Worm (Caenorhabditis elegans): Measurements from ENCODE around the gene C03H5.9.

C03H5.9 gene

DNA sequence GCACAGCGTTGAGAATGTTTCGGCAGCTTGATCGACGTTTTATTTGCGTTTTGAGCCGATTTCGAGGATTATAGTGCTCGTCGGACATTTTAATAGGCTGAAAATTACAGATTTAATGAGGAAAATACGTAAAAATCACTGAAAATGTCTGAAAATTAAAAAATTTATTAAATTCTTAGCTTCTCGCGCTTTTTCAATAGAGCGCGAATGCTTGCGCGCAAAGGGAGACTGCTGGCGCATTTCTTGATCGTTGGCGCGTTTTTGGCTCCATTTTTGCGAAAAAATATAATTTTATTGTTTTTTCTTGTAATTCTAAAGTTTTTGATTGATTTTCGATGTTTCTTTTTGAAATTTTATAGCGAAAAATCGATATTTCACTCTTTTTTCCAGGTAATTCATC lies 32.4 kb downstream of the C03H5.9 start, which contains the start of the genes dnsn-1 and C24H12.4 (continued):
- TF ChIP-seq mxl-2 (GFP tag; conservative IDR thresholded peaks at IDR 0.05) = no peak
- TF ChIP-seq dmd-9 (GFP tag; IDR thresholded peaks at IDR 0.05) = peak; percentile 60; the same call in 1 of the 2 replicates
- TF ChIP-seq ceh-28 (tag; optimal IDR thresholded peaks at IDR 0.05) = no peak
- TF ChIP-seq hlh-11 (tag; optimal IDR thresholded peaks at IDR 0.05) = peak; percentile 77
- peak; percentile 85 for TF ChIP-seq F37D6.2 (tag; optimal IDR thresholded peaks at IDR 0.05)
- peak; percentile 73 for TF ChIP-seq ztf-7 (tag; optimal IDR thresholded peaks at IDR 0.05)
- TF ChIP-seq mxl-3 (GFP tag; optimal IDR thresholded peaks at IDR 0.05) = no peak
- peak; percentile 64 for TF ChIP-seq ama-1 (optimal IDR thresholded peaks at IDR 0.05)
- TF ChIP-seq nhr-25 (tag; optimal IDR thresholded peaks at IDR 0.05; ENCODE audit: borderline replicate concordance, insufficient read depth) = peak; percentile 16
- TF ChIP-seq zip-2 (tag; optimal IDR thresholded peaks at IDR 0.05) = peak; percentile 78

- TF ChIP-seq aha-1 (tag) (peak; percentile 15), D1046.2 (GFP tag; IDR thresholded peaks at IDR 0.05) (0 out of 2 replicates have a peak, but pooled peaks have one; percentile 25)
Measured at ce11 chrII:416808-417207, 38.4 kb downstream of the C03H5.9 start.

- TF ChIP-seq nhr-237 (tag; optimal IDR thresholded peaks at IDR 0.05) (no peak), nhr-77 (tag; optimal IDR thresholded peaks at IDR 0.05) (no peak), lin-29 (GFP tag; IDR thresholded peaks at IDR 0.05) (no peak), lsy-2 (tag; optimal IDR thresholded peaks at IDR 0.05) (no peak), ceh-32 (tag; optimal IDR thresholded peaks at IDR 0.05; ENCODE audit: poor library complexity) (no peak), nhr-11 (tag; optimal IDR thresholded peaks at IDR 0.05) (no peak), ceh-20 (GFP tag; IDR thresholded peaks at IDR 0.05) (no peak), spr-3 (GFP tag; optimal IDR thresholded peaks at IDR 0.05) (no peak), ceh-62 (tag; optimal IDR thresholded peaks at IDR 0.05) (no peak), mep-1 (tag; optimal IDR thresholded peaks at IDR 0.05) (no peak), ceh-28 (tag; optimal IDR thresholded peaks at IDR 0.05) (no peak), nhr-6 (tag; optimal IDR thresholded peaks at IDR 0.05) (no peak), lin-1 (GFP tag; IDR thresholded peaks at IDR 0.05) (no peak), Y48G9A.11 (GFP tag; IDR thresholded peaks at IDR 0.05) (no peak), madf-9 (GFP tag; conservative IDR thresholded peaks at IDR 0.05) (no peak)
Measured at ce11 chrII:418782-419181, 40.3 kb downstream of the C03H5.9 start, which contains the start of gene C24H12.6. C24H12.6 (minus strand) TSS chrII:418882.

- TF ChIP-seq F44E2.7 (GFP tag; IDR thresholded peaks at IDR 0.05) (no peak), zfp-3 (GFP tag; conservative IDR thresholded peaks at IDR 0.05) (no peak), T26A8.4 (GFP tag; IDR thresholded peaks at IDR 0.05) (no peak), spr-3 (GFP tag; optimal IDR thresholded peaks at IDR 0.05) (no peak), daf-12 (tag; optimal IDR thresholded peaks at IDR 0.05) (no peak)
Measured at ce11 chrII:423086-423485, 44.6 kb downstream of the C03H5.9 start, which contains the start of gene C24H12.8. C24H12.8 (minus strand) TSS chrII:423186.
